Worm (Caenorhabditis elegans) whole organism, late embryonic: ENCODE measurements around the gene M88.4.

Experiments
- C08G9.2 ChIP-seq: sonication (generic microtip); optimal IDR thresholded peaks from 2 replicates; lab custom pipeline; 2016; ENCODE audit warnings: mild to moderate bottlenecking, missing genetic modification characterization, moderate library complexity, missing compliant biosample characterization
- F13H6.1 ChIP-seq: sonication (generic microtip); optimal IDR thresholded peaks from 2 replicates; lab custom pipeline; 2016; ENCODE audit warnings: missing genetic modification characterization, missing compliant biosample characterization
- K02D7.2 ChIP-seq: sonication (generic microtip); optimal IDR thresholded peaks from 2 replicates; lab custom pipeline; 2017; ENCODE audit warnings: mild to moderate bottlenecking, missing genetic modification characterization, missing compliant biosample characterization
- ahr-1 ChIP-seq: sonication (generic microtip); optimal IDR thresholded peaks from 2 replicates; lab custom pipeline; 2016; ENCODE audit warnings: missing genetic modification characterization, missing compliant biosample characterization
- ama-1 ChIP-seq: fragments of 150-350 bp; optimal IDR thresholded peaks from 2 replicates; lab custom pipeline; 2014
- ceh-14 ChIP-seq: sonication (generic microtip); optimal IDR thresholded peaks from 2 replicates; lab custom pipeline; 2016; ENCODE audit warnings: missing genotype, missing genetic modification characterization, missing compliant biosample characterization
- ceh-18 ChIP-seq: sonication (generic microtip); optimal IDR thresholded peaks from 2 replicates; lab custom pipeline; 2016; ENCODE audit warnings: missing genetic modification characterization, missing compliant biosample characterization
- ceh-2 ChIP-seq: sonication (generic microtip); optimal IDR thresholded peaks from 2 replicates; lab custom pipeline; 2016; ENCODE audit warnings: missing genotype, missing genetic modification characterization, missing compliant biosample characterization
- ceh-31 ChIP-seq: sonication (generic microtip); optimal IDR thresholded peaks from 2 replicates; lab custom pipeline; 2016; ENCODE audit warnings: missing genetic modification characterization, missing compliant biosample characterization
- ceh-34 ChIP-seq: sonication (generic microtip); optimal IDR thresholded peaks from 2 replicates; lab custom pipeline; 2016; ENCODE audit warnings: mild to moderate bottlenecking, missing genetic modification characterization, missing compliant biosample characterization
- dmd-4 ChIP-seq: sonication (generic microtip); optimal IDR thresholded peaks from 2 replicates; lab custom pipeline; 2016; ENCODE audit warnings: borderline replicate concordance, missing genetic modification characterization, missing compliant biosample characterization
- elt-2 ChIP-seq: sonication (generic microtip); optimal IDR thresholded peaks from 2 replicates; lab custom pipeline; 2016; ENCODE audit warnings: missing genetic modification reagents, missing genetic modification characterization, missing compliant biosample characterization
- ets-4 ChIP-seq: sonication (generic microtip); optimal IDR thresholded peaks from 2 replicates; lab custom pipeline; 2016; ENCODE audit warnings: missing genetic modification characterization, missing compliant biosample characterization
- fax-1 ChIP-seq: sonication (generic microtip); optimal IDR thresholded peaks from 2 replicates; lab custom pipeline; 2016; ENCODE audit warnings: missing genotype, missing genetic modification characterization, missing compliant biosample characterization
- gmeb-2 ChIP-seq: sonication (generic microtip); optimal IDR thresholded peaks from 2 replicates; lab custom pipeline; 2016; ENCODE audit warnings: missing genetic modification characterization, inconsistent platforms, missing compliant biosample characterization
- hlh-30 ChIP-seq: sonication (generic microtip); optimal IDR thresholded peaks from 2 replicates; lab custom pipeline; 2017; ENCODE audit warnings: antibody characterized with exemption, missing genetic modification characterization, missing compliant biosample characterization; ENCODE audit not compliant: insufficient read depth
- hlh-6 ChIP-seq: sonication (generic microtip); optimal IDR thresholded peaks from 2 replicates; lab custom pipeline; 2016; ENCODE audit warnings: missing genotype, missing genetic modification characterization, missing compliant biosample characterization
- nfya-1 ChIP-seq: sonication (generic microtip); optimal IDR thresholded peaks from 2 replicates; lab custom pipeline; 2017; ENCODE audit warnings: missing genetic modification characterization, mild to moderate bottlenecking, missing compliant biosample characterization, antibody characterized with exemption, moderate library complexity
- nhr-11 ChIP-seq: fragments of 150-350 bp; optimal IDR thresholded peaks from 2 replicates; lab custom pipeline; 2014; ENCODE audit warnings: missing biosample characterization, missing genetic modification characterization
- odd-2 ChIP-seq: sonication (generic microtip); optimal IDR thresholded peaks from 2 replicates; lab custom pipeline; 2017; ENCODE audit warnings: antibody characterized with exemption, mild to moderate bottlenecking, missing genetic modification characterization, missing compliant biosample characterization
- pag-3 ChIP-seq: sonication (generic microtip); optimal IDR thresholded peaks from 2 replicates; lab custom pipeline; 2016; ENCODE audit warnings: missing compliant biosample characterization, missing genetic modification characterization, borderline replicate concordance
- pax-1 ChIP-seq: fragments of 150-350 bp; optimal IDR thresholded peaks from 2 replicates; lab custom pipeline; 2014; ENCODE audit warnings: missing biosample characterization, missing genetic modification characterization
- pha-2 ChIP-seq: sonication (generic microtip); optimal IDR thresholded peaks from 2 replicates; lab custom pipeline; 2017; ENCODE audit warnings: mild to moderate bottlenecking, missing genetic modification characterization, missing compliant biosample characterization
- pha-4 ChIP-seq: fragments of 150-350 bp; optimal IDR thresholded peaks from 2 replicates; lab custom pipeline; 2018; ENCODE audit warnings: missing biosample characterization, missing genetic modification reagents, missing genetic modification characterization
- pqm-1 ChIP-seq: sonication (generic microtip); optimal IDR thresholded peaks from 2 replicates; lab custom pipeline; 2016; ENCODE audit warnings: missing genetic modification characterization, missing compliant biosample characterization
- pros-1 ChIP-seq: fragments of 150-350 bp; optimal IDR thresholded peaks from 2 replicates; lab custom pipeline; 2014; ENCODE audit warnings: missing biosample characterization, missing genetic modification reagents, missing genetic modification characterization
- rnt-1 ChIP-seq: sonication (generic microtip); optimal IDR thresholded peaks from 2 replicates; lab custom pipeline; 2016; ENCODE audit warnings: missing genetic modification characterization, missing compliant biosample characterization
- sox-2 ChIP-seq: fragments of 200-800 bp; sonication (Bioruptor generic); IDR thresholded peaks from 2 replicates; pipeline ENCODE4 v1.3.6; 2022; ENCODE audit warnings: missing genetic modification reagents, missing genetic modification characterization, missing compliant biosample characterization
- sox-4 ChIP-seq: sonication (generic microtip); optimal IDR thresholded peaks from 2 replicates; lab custom pipeline; 2017; ENCODE audit warnings: mild to moderate bottlenecking, missing genetic modification characterization, inconsistent platforms, missing compliant biosample characterization
- tbx-2 ChIP-seq: sonication (generic microtip); optimal IDR thresholded peaks from 2 replicates; lab custom pipeline; 2016; ENCODE audit warnings: missing genetic modification characterization, missing compliant biosample characterization
- unc-42 ChIP-seq: sonication (generic microtip); optimal IDR thresholded peaks from 2 replicates; lab custom pipeline; 2016; ENCODE audit warnings: missing genotype, missing genetic modification characterization, missing compliant biosample characterization
- unc-55 ChIP-seq: sonication (generic microtip); optimal IDR thresholded peaks from 2 replicates; lab custom pipeline; 2017; ENCODE audit warnings: missing biosample characterization, missing genetic modification reagents, missing genetic modification characterization

The M88.4 gene

ce11 chrIII:4551963-4552362, 3.1 kb downstream of the M88.4 start:
- TF ChIP-seq ceh-2 (tag; lab: Kevin White, UChicago) (peak; percentile 25), ceh-18 (tag; lab: Kevin White, UChicago) (peak; percentile 34), sox-4 (tag; lab: Kevin White, UChicago) (no peak)
- TF ChIP-seq, all 69 proteins: peak for 2

DNA sequence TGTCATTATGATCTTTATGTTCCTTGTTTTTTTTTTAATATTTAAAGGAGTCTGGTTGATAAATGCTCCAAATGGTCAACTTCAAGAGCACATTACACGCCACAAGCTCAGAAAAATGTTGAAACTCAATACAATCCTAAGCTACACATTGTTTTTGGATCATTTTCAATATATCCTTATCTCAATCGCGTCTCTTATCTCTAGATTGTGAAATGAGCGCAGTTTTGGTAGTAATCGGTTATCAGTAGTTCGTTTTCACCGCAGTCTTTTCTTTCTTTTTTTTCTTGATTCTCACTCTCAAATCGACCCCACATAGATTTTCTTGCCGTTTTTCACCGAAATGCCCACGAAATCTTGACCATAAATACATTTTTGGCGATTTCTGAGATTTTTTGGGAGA, 4.0 kb downstream of the M88.4 start:
- TF ChIP-seq pqm-1 (tag; lab: Kevin White, UChicago) (no peak), elt-2 (tag; lab: Kevin White, UChicago) (peak; percentile 55), fax-1 (tag; lab: Kevin White, UChicago) (no peak)

DNA sequence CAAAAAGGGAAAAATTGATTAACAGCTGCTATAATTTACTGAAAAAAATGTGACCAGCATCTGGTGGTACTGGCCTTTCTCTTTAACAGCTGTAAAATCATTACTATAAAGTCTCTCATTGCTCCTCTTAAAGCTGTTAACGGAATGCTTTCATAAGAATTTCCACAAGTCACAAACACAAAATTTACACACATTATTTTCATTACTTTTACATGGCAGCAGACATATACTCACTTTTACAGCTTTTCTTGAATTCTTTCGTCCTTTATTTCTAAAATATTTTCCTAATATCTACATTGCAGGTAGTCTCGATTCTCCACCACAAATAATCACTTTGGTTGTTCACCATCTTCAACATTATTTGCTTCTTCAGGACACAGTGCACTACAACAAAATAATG, 4.5 kb downstream of the M88.4 start, which contains the start of gene imph-1:
imph-1 (plus strand) TSS at position 301 of the 400 bp plus-strand sequence.
- TF ChIP-seq ceh-14, result no peak
- no peak for TF ChIP-seq pqm-1 (tag; lab: Kevin White, UChicago)
- TF ChIP-seq fax-1 (tag; lab: Kevin White, UChicago), result no peak
- TF ChIP-seq dmd-4 (tag; lab: Kevin White, UChicago), result no peak
- TF ChIP-seq, all 69 proteins: peak for 0

DNA sequence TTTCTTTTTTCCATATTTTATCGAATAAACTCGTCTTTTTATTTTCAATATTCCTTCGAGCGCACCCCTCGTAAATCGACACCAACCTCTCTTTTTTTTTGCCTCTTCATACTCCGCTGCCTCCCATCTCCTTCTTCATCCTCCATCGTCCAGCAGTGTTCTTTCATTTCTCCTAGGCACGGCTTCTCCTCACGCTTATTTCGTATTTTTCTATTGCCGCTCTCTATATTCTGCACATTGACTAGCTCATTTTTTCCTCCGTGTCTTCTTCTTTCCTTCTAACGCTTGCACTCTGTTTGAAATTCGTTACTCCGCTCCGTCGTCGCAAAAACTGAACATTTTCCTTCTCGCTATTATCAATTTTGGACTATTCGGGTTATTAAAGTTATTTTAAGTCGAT, 6.5 kb downstream of the M88.4 start:
- TF ChIP-seq pha-2 (tag; lab: Kevin White, UChicago), result no peak
- peak; percentile 33 for TF ChIP-seq unc-42

DNA sequence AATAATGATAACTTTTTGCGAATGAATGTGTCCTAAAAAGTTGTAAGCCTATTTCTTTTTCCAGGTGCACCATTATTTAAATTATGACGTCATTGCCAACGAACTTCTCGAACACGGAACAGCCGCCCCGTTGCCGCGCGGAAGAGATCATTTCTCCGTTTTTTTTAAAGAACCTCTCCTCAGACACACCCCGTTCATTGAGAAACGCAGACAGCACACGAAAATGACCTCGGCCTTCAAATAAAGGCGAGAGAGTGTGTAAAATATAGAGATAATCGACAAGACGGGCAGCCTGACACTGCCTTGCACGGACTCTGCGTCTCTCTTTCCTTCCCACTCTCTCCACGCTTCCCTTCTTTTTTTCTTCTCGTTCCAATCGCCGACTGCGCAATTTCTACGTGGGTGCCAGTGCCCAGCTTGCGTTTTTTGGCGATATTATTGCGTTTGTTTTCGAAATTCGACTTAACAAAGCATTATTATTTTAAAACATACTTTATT, 11.6 kb downstream of the M88.4 start:
- TF ChIP-seq hlh-6 (tag; lab: Kevin White, UChicago) (no peak), pros-1 (tag; lab: Kevin White, UChicago) (no peak), dmd-4 (tag; lab: Kevin White, UChicago) (no peak), pax-1 (tag; lab: Kevin White, UChicago) (peak; percentile 23), ahr-1 (tag; lab: Kevin White, UChicago) (no peak), tbx-2 (tag; lab: Kevin White, UChicago) (peak; percentile 48), nfya-1 (tag; lab: Kevin White, UChicago) (peak; percentile 81), C08G9.2 (tag; lab: Kevin White, UChicago) (no peak), sox-2 (GFP tag; lab: Robert Waterston, UW) (no peak), F13H6.1 (tag; lab: Kevin White, UChicago) (peak; percentile 41), ceh-31 (peak; percentile 66), gmeb-2 (tag; lab: Kevin White, UChicago) (no peak), ama-1 (lab: Kevin White, UChicago) (peak; percentile 52), K02D7.2 (tag; lab: Kevin White, UChicago) (no peak), rnt-1 (no peak), hlh-30 (tag; lab: Kevin White, UChicago) (peak; percentile 26), ets-4 (tag; lab: Kevin White, UChicago) (peak; percentile 26), unc-42 (peak; percentile 7), ceh-34 (tag; lab: Kevin White, UChicago) (peak; percentile 64), unc-55 (peak; percentile 67), pag-3 (tag; lab: Kevin White, UChicago) (no peak), nhr-11 (tag; lab: Kevin White, UChicago) (no peak), pha-4 (tag; lab: Kevin White, UChicago) (no peak), odd-2 (tag; lab: Kevin White, UChicago) (no peak)

DNA sequence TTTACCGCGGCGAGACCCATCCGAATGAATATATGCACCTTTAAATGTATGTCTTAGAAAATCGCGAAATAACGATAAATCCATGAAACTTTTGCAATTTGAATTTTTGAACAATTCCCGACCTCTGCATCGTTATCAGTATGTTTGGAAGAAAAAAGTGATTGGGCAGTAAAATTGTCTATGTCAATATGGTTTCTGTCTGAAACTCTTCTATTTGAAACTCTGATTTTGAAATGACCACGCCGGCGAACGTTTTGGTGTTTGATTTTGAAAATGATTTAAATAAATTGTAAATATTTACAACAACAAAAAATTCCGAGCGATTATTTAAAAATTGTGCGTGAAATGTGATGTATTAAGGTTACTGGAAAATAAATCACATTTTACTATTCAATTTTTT, 12.4 kb downstream of the M88.4 start:
- TF ChIP-seq pros-1 (tag; lab: Kevin White, UChicago) (no peak), rnt-1 (no peak), elt-2 (tag; lab: Kevin White, UChicago) (peak; percentile 10)
